Fruit fly (Drosophila melanogaster) whole organism, embryonic: Measurements from ENCODE around the gene CG13365.

Experiments used
- Abd-B ChIP-seq: fragments of 200-800 bp; sonication (Bioruptor generic); optimal IDR thresholded peaks from 2 replicates; lab custom pipeline; 2018; ENCODE audit warnings: missing biosample characterization, mild to moderate bottlenecking, missing genetic modification characterization, moderate library complexity
- Adf1 ChIP-seq: fragments of 200-800 bp; sonication (Bioruptor generic); IDR thresholded peaks from 2 replicates; pipeline ENCODE4 v1.3.6; 2022; ENCODE audit warnings: missing biosample characterization, missing genetic modification characterization
- Bgb ChIP-seq: fragments of 200-800 bp; sonication (Bioruptor generic); IDR thresholded peaks from 2 replicates; pipeline ENCODE4 v1.3.6; 2022; ENCODE audit warnings: missing biosample characterization, missing genetic modification characterization; ENCODE audit not compliant: partially characterized antibody
- Blimp-1 ChIP-seq: fragments of 200-800 bp; sonication (Bioruptor generic); optimal IDR thresholded peaks from 3 replicates; lab custom pipeline; 2018; ENCODE audit warnings: missing biosample characterization, missing genetic modification characterization, mild to moderate bottlenecking, moderate library complexity, missing genetic modification reagents
- C15 ChIP-seq: fragments of 200-800 bp; sonication (Bioruptor generic); IDR thresholded peaks from 3 replicates; pipeline ENCODE4 v1.3.6; 2022; ENCODE audit warnings: missing biosample characterization, missing genetic modification characterization
- CG10462 ChIP-seq: fragments of 200-800 bp; sonication (Bioruptor generic); optimal IDR thresholded peaks from 2 replicates; lab custom pipeline; 2016; ENCODE audit warnings: missing biosample characterization, missing genetic modification characterization
- CG12104 ChIP-seq: fragments of 200-800 bp; sonication (Bioruptor generic); optimal IDR thresholded peaks from 3 replicates; lab custom pipeline; 2016; ENCODE audit warnings: missing biosample characterization, missing genetic modification characterization
- CG12769 ChIP-seq: fragments of 200-800 bp; sonication (Bioruptor generic); optimal IDR thresholded peaks from 2 replicates; lab custom pipeline; 2019; ENCODE audit warnings: missing biosample characterization, mild to moderate bottlenecking, missing genetic modification characterization, moderate library complexity
- CG15479 ChIP-seq: fragments of 200-800 bp; sonication (Bioruptor generic); optimal IDR thresholded peaks from 3 replicates; lab custom pipeline; 2019; ENCODE audit warnings: missing biosample characterization, mild to moderate bottlenecking, missing genetic modification characterization, moderate library complexity
- CG16815 ChIP-seq: fragments of 200-800 bp; sonication (Bioruptor generic); optimal IDR thresholded peaks from 3 replicates; lab custom pipeline; 2017; ENCODE audit warnings: missing biosample characterization, mild to moderate bottlenecking, missing genetic modification characterization
- CG17385 ChIP-seq: fragments of 200-800 bp; sonication (Bioruptor generic); optimal IDR thresholded peaks from 3 replicates; lab custom pipeline; 2018; ENCODE audit warnings: missing biosample characterization, mild to moderate bottlenecking, missing genetic modification characterization
- CG1832 ChIP-seq: fragments of 200-800 bp; sonication (Bioruptor generic); optimal IDR thresholded peaks from 2 replicates; lab custom pipeline; 2017; ENCODE audit warnings: missing biosample characterization, mild to moderate bottlenecking, missing genetic modification characterization, inconsistent platforms
- CG18476 ChIP-seq: fragments of 200-800 bp; sonication (Bioruptor generic); optimal IDR thresholded peaks from 2 replicates; lab custom pipeline; 2016; ENCODE audit warnings: missing biosample characterization, mild to moderate bottlenecking, missing genetic modification characterization
- CG2199 ChIP-seq: fragments of 200-800 bp; sonication (Bioruptor generic); IDR thresholded peaks from 3 replicates; pipeline ENCODE4 v1.3.6; 2022; ENCODE audit warnings: missing biosample characterization, missing genetic modification characterization
- CG3163 ChIP-seq: fragments of 200-800 bp; sonication (Bioruptor generic); optimal IDR thresholded peaks from 3 replicates; lab custom pipeline; 2016; ENCODE audit warnings: missing biosample characterization, missing genetic modification characterization
- CG4854 ChIP-seq: fragments of 200-800 bp; sonication (Bioruptor generic); optimal IDR thresholded peaks from 2 replicates; lab custom pipeline; 2016; ENCODE audit warnings: missing biosample characterization, missing genetic modification characterization, inconsistent platforms
- CG8478 ChIP-seq: fragments of >200 bp; optimal IDR thresholded peaks from 2 replicates; lab custom pipeline; 2018
- CG8944 ChIP-seq: fragments of 200-800 bp; sonication (Bioruptor generic); optimal IDR thresholded peaks from 3 replicates; lab custom pipeline; 2016; ENCODE audit warnings: missing biosample characterization, missing genetic modification characterization
- CTCF ChIP-seq: fragments of 200-800 bp; sonication (Bioruptor generic); optimal IDR thresholded peaks from 2 replicates; lab custom pipeline; 2017; ENCODE audit warnings: missing biosample characterization, mild to moderate bottlenecking, missing genetic modification characterization, moderate library complexity
- D ChIP-seq, 2 experiments: fragments of 200-800 bp in 1 of 2; fragments of >200 bp in 1 of 2; sonication (Bioruptor generic) in 1 of 2; optimal IDR thresholded peaks; 2 replicates in 1 of 2; 3 replicates in 1 of 2; lab custom pipeline; 2017; ENCODE audit warnings: mild to moderate bottlenecking in 1 of 2, missing biosample characterization in 1 of 2, missing genetic modification characterization in 1 of 2, missing genetic modification reagents in 1 of 2
- Dll ChIP-seq: fragments of 200-800 bp; sonication (Bioruptor generic); IDR thresholded peaks from 4 replicates; pipeline ENCODE4 v1.3.6; 2022; ENCODE audit warnings: missing biosample characterization, missing genetic modification characterization; ENCODE audit not compliant: partially characterized antibody
- ERR ChIP-seq: fragments of 200-800 bp; sonication (Bioruptor generic); optimal IDR thresholded peaks from 2 replicates; lab custom pipeline; 2016; ENCODE audit warnings: missing biosample characterization, missing genetic modification characterization
- Fer1 ChIP-seq: fragments of 200-800 bp; sonication (Bioruptor generic); optimal IDR thresholded peaks from 2 replicates; lab custom pipeline; 2017; ENCODE audit warnings: missing biosample characterization, mild to moderate bottlenecking, missing genetic modification characterization
- HLHmδ ChIP-seq: fragments of 200-800 bp; sonication (Bioruptor generic); optimal IDR thresholded peaks from 2 replicates; lab custom pipeline; 2018; ENCODE audit warnings: missing biosample characterization, mild to moderate bottlenecking, missing genetic modification characterization, moderate library complexity
- Hsf ChIP-seq: fragments of 200-800 bp; sonication (Bioruptor generic); optimal IDR thresholded peaks from 3 replicates; lab custom pipeline; 2016; ENCODE audit warnings: missing biosample characterization, missing genetic modification characterization
- MBD-R2 ChIP-seq: fragments of 200-800 bp; sonication (Bioruptor generic); IDR thresholded peaks from 2 replicates; pipeline ENCODE4 v1.3.6; 2022; ENCODE audit warnings: missing biosample characterization, missing genetic modification characterization
- Med ChIP-seq: fragments of 200-800 bp; sonication (Bioruptor generic); peaks from one replicate; lab custom pipeline; 2016; ENCODE audit warnings: missing biosample characterization, missing genetic modification characterization, mild to moderate bottlenecking, inconsistent platforms, moderate library complexity
- Opbp ChIP-seq: fragments of 200-800 bp; sonication (Bioruptor generic); IDR thresholded peaks from 3 replicates; pipeline ENCODE4 v1.3.6; 2022; ENCODE audit warnings: missing biosample characterization, missing genetic modification characterization; ENCODE audit not compliant: partially characterized antibody
- Side ChIP-seq: fragments of 200-800 bp; sonication (Bioruptor generic); optimal IDR thresholded peaks from 2 replicates; lab custom pipeline; 2016; ENCODE audit warnings: missing biosample characterization, missing genetic modification characterization
- Vsx1 ChIP-seq: fragments of 200-800 bp; sonication (Bioruptor generic); optimal IDR thresholded peaks from 2 replicates; lab custom pipeline; 2017; ENCODE audit warnings: missing biosample characterization, mild to moderate bottlenecking, missing genetic modification characterization, missing genetic modification reagents
- bigmax ChIP-seq: fragments of 200-800 bp; sonication (Bioruptor generic); optimal IDR thresholded peaks from 2 replicates; lab custom pipeline; 2018; ENCODE audit warnings: missing biosample characterization, mild to moderate bottlenecking, missing genetic modification characterization
- dimm ChIP-seq: fragments of 200-800 bp; sonication (Bioruptor generic); IDR thresholded peaks from 2 replicates; pipeline ENCODE4 v1.3.6; 2022; ENCODE audit warnings: missing biosample characterization, missing genetic modification characterization
- fd64A ChIP-seq: fragments of 200-800 bp; sonication (Bioruptor generic); optimal IDR thresholded peaks from 3 replicates; lab custom pipeline; 2018; ENCODE audit warnings: missing biosample characterization, mild to moderate bottlenecking, missing genetic modification characterization
- fru ChIP-seq: fragments of >200 bp; optimal IDR thresholded peaks from 2 replicates; lab custom pipeline; 2017
- kni ChIP-seq: fragments of 200-800 bp; sonication (Bioruptor generic); optimal IDR thresholded peaks from 3 replicates; lab custom pipeline; 2017; ENCODE audit warnings: mild to moderate bottlenecking, missing biosample characterization, missing genetic modification reagents, missing genetic modification characterization
- scrt ChIP-seq: fragments of 200-800 bp; sonication (Bioruptor generic); optimal IDR thresholded peaks from 2 replicates; lab custom pipeline; 2018; ENCODE audit warnings: missing biosample characterization, mild to moderate bottlenecking, missing genetic modification characterization, moderate library complexity
- slbo ChIP-seq: fragments of 200-800 bp; sonication (Bioruptor generic); IDR thresholded peaks from 2 replicates; pipeline ENCODE4 v1.3.6; 2022; ENCODE audit warnings: missing biosample characterization, missing genetic modification characterization
- sr ChIP-seq: fragments of 200-800 bp; sonication (Bioruptor generic); IDR thresholded peaks from 3 replicates; pipeline ENCODE4 v1.3.6; 2022; ENCODE audit warnings: missing biosample characterization, missing genetic modification characterization
- twi ChIP-seq: fragments of 200-800 bp; optimal IDR thresholded peaks from 2 replicates; lab custom pipeline; 2019; ENCODE audit warnings: missing biosample characterization, mild to moderate bottlenecking, missing genetic modification characterization, moderate library complexity
- vnd ChIP-seq: fragments of 200-800 bp; sonication (Bioruptor generic); IDR thresholded peaks from 3 replicates; pipeline ENCODE4 v1.3.6; 2022; ENCODE audit warnings: missing biosample characterization, missing genetic modification characterization; ENCODE audit not compliant: partially characterized antibody
- zen ChIP-seq: fragments of 200-800 bp; sonication (Bioruptor generic); optimal IDR thresholded peaks from 3 replicates; lab custom pipeline; 2018; ENCODE audit warnings: missing biosample characterization, mild to moderate bottlenecking, missing genetic modification characterization, moderate library complexity

Gene CG13365

DNA sequence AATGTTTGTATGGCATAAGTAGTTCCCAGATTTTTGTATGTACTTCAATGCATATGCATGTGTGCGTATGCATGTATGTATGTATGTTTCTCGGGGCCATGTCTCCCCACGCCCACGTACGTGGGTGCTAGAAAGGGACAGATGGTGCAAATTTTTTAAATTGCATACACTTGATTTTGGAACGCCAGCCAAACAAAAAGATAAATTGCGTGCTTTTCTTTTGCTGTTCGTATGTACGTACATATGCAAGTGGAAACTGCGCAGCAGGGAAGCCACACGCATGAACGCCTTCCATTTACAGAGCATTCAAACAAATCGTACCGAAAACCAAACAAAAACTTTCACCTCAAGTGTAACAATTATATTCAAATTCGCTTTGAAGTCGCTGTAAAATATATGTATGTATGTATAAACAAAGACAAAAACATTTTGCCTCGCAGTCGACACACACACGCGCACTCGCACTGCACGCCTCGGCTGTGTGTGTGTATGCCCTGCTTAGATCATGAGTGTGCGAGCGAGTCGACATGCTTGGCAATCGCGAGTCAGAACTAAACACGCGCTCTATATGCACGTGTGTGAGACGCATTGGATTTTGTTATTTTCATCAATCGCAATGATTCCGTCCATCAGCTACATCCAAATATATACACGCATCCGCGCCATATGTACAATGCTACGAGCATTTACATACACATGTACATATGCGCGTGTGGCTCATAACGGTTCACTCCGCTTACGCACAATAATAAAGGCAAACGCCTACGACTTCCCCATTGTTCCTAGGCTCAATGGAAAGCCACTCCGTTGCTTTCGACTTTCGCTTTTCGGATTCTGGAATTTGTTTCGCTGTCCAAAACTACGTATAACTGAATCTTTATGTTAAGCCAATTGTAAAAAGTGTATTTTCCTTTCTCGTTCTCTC, 15.9 kb upstream of the CG13365 start (continued):
- TF ChIP-seq CG15479 (GFP tag; lab: Kevin White, UChicago) = peak; percentile 63
- TF ChIP-seq Bgb (GFP tag; lab: Robert Waterston, UW) = peak; percentile 38; the same call in 1 of the 2 replicates
- no peak for TF ChIP-seq CG16815
- TF ChIP-seq CG10462 (GFP tag; lab: Kevin White, UChicago) = no peak
- TF ChIP-seq D (optimal IDR thresholded peaks at IDR 0.05; lab: Kevin White, UChicago) = no peak
- TF ChIP-seq D (GFP tag; optimal IDR thresholded peaks at IDR 0.05; lab: Kevin White, UChicago) = no peak
- TF ChIP-seq CG8478 = peak; percentile 83
- TF ChIP-seq CTCF = peak; percentile 4
- TF ChIP-seq Dll (GFP tag; lab: Robert Waterston, UW) = 0 out of 4 replicates have a peak, but pooled peaks have one; percentile 22
- peak; percentile 39; the same call in 1 of the 2 replicates for TF ChIP-seq Adf1 (GFP tag; lab: Robert Waterston, UW)
- TF ChIP-seq CG12769 (tag; lab: Kevin White, UChicago) = peak; percentile 40
- TF ChIP-seq Abd-B = no peak
- peak; percentile 76; the same call in 2 of the 3 replicates for TF ChIP-seq sr
- no peak for TF ChIP-seq Fer1 (GFP tag; lab: Kevin White, UChicago)
- TF ChIP-seq CG12104 (GFP tag; lab: Kevin White, UChicago) = no peak
- no peak for TF ChIP-seq C15 (GFP tag; lab: Robert Waterston, UW)
- TF ChIP-seq Vsx1 (GFP tag; lab: Kevin White, UChicago) = no peak
- TF ChIP-seq scrt (GFP tag; lab: Kevin White, UChicago) = no peak
- TF ChIP-seq fd64A (GFP tag; lab: Kevin White, UChicago) = no peak
- TF ChIP-seq Med (GFP tag; lab: Kevin White, UChicago) = peak; percentile 75
- no peak; the same call in 2 of the 3 replicates for TF ChIP-seq vnd
- TF ChIP-seq CG17385 = no peak
- TF ChIP-seq Opbp (GFP tag; lab: Robert Waterston, UW) = no peak
- TF ChIP-seq bigmax (GFP tag; lab: Kevin White, UChicago) = no peak
- TF ChIP-seq zen = no peak
- TF ChIP-seq CG3163 (GFP tag; lab: Kevin White, UChicago) = no peak
- no peak for TF ChIP-seq dimm (GFP tag; lab: Robert Waterston, UW)
- peak; percentile 36 for TF ChIP-seq twi
- no peak for TF ChIP-seq fru (lab: Kevin White, UChicago)
- no peak for TF ChIP-seq Side (GFP tag; lab: Kevin White, UChicago)
- no peak for TF ChIP-seq CG4854 (GFP tag; lab: Kevin White, UChicago)
- no peak for TF ChIP-seq ERR
- TF ChIP-seq kni (GFP tag; lab: Kevin White, UChicago) = peak; percentile 56
- peak; percentile 65; the same call in 1 of the 3 replicates for TF ChIP-seq CG2199
- TF ChIP-seq CG8944 (GFP tag; lab: Kevin White, UChicago) = no peak
- peak; percentile 53 for TF ChIP-seq HLHmδ
- no peak for TF ChIP-seq CG18476
- peak; percentile 53 for TF ChIP-seq CG1832 (GFP tag; lab: Kevin White, UChicago)
- TF ChIP-seq MBD-R2 (GFP tag; lab: Robert Waterston, UW) = peak; percentile 27; the same call in 1 of the 2 replicates
- TF ChIP-seq Hsf = no peak
- no peak for TF ChIP-seq slbo (GFP tag; lab: Robert Waterston, UW)
- TF ChIP-seq Blimp-1 (GFP tag; lab: Kevin White, UChicago) = peak; percentile 82
